Worm (Caenorhabditis elegans) whole organism, L4 larva: Measurements from ENCODE around the gene C03B1.4.

ENCODE experiments used
- dve-1 ChIP-seq: sonication (generic microtip); optimal IDR thresholded peaks from 2 replicates; lab custom pipeline; 2017; ENCODE audit warnings: antibody characterized with exemption, mild to moderate bottlenecking, missing genetic modification characterization, missing compliant biosample characterization; ENCODE audit not compliant: insufficient read depth
- fkh-10 ChIP-seq: fragments of 150-350 bp; optimal IDR thresholded peaks from 2 replicates; lab custom pipeline; 2014; ENCODE audit warnings: missing biosample characterization, missing genetic modification reagents, missing genetic modification characterization
- zfp-2 ChIP-seq: sonication (generic microtip); optimal IDR thresholded peaks from 2 replicates; lab custom pipeline; 2016; ENCODE audit warnings: mild to moderate bottlenecking, missing genetic modification characterization, missing compliant biosample characterization

DNA sequence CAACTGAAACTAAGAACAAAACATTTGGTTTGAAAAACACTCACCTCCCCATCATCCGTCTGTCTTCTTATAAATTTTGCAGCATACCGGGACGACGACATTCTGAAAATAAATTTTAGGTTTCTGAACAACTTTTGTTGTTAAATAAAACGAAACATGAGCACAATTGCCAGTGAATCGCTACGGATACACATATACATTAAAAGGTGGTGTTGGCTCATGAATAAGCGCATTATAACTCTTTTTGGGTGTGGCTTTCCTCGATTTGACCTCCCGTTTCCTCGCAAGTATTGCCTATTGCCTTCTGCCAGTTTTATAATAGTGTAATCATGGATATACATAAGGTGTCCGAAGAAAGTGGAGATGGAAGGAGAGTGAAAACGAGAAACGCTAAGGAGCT is 27.2 kb downstream of the C03B1.4 start, which contains the start of gene igcm-2:
- no peak for TF ChIP-seq dve-1 (tag; lab: Kevin White, UChicago)
- TF ChIP-seq fkh-10: no peak
- no peak for TF ChIP-seq zfp-2 (tag; lab: Kevin White, UChicago)
